Fruit fly (Drosophila melanogaster): ENCODE data around the gene Oli.
A peak's percentile ranks its signal among the peaks of the same experiment; 100 is the strongest.

Oli gene

DNA sequence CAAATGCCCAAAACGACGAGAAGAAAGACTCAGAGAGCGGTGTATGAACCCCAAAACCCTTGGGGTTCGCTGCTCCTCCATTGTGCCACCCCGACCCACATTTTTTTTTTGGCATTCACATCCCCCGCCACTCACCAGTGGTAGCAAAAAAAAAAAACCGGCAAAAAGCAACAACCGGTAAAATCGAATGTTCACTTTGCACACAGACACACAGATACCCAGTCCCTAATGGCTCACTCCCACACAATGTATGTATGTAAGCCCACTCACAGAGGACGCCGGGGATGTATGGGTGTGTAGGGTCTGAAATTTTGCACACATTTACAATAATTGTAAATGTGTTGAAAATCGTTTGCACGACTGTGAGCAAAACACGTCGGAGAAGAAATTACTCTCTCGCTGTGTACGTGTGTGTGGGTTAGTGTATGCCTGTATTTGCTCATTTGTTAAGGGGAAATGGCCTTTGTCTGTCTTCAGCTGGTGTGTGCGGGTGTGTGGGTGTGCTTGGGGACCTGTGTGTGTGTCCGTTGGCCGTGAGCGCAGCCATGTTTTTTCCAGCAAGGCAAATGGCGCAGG lies 14.6 kb upstream of the Oli start:
- TF ChIP-seq N (GFP tag; optimal IDR thresholded peaks at IDR 0.05) (no peak), lola (GFP tag; optimal IDR thresholded peaks at IDR 0.05) (no peak), HLH106 (tag; optimal IDR thresholded peaks at IDR 0.05) (no peak), fru (GFP tag; optimal IDR thresholded peaks at IDR 0.05) (no peak), Dfd (GFP tag; optimal IDR thresholded peaks at IDR 0.05) (no peak), Mio (GFP tag; optimal IDR thresholded peaks at IDR 0.05) (no peak), GATAd (GFP tag; optimal IDR thresholded peaks at IDR 0.05) (no peak), psq (GFP tag; optimal IDR thresholded peaks at IDR 0.05) (no peak), Vsx2 (GFP tag; optimal IDR thresholded peaks at IDR 0.05; ENCODE audit: partially characterized antibody) (no peak), dmrt93B (GFP tag; optimal IDR thresholded peaks at IDR 0.05) (no peak), jim (GFP tag; optimal IDR thresholded peaks at IDR 0.05) (no peak), CrebA (GFP tag; optimal IDR thresholded peaks at IDR 0.05; ENCODE audit: borderline replicate concordance) (no peak), foxo (GFP tag; optimal IDR thresholded peaks at IDR 0.05) (no peak), Rel (GFP tag; optimal IDR thresholded peaks at IDR 0.05) (no peak), Rel (tag; optimal IDR thresholded peaks at IDR 0.05) (no peak), Sp1 (GFP tag; optimal IDR thresholded peaks at IDR 0.05) (no peak), Dif (GFP tag; optimal IDR thresholded peaks at IDR 0.05; ENCODE audit: partially characterized antibody) (no peak), dsf (GFP tag; optimal IDR thresholded peaks at IDR 0.05; ENCODE audit: borderline replicate concordance) (no peak), CG32264 (GFP tag; optimal IDR thresholded peaks at IDR 0.05) (no peak)

DNA sequence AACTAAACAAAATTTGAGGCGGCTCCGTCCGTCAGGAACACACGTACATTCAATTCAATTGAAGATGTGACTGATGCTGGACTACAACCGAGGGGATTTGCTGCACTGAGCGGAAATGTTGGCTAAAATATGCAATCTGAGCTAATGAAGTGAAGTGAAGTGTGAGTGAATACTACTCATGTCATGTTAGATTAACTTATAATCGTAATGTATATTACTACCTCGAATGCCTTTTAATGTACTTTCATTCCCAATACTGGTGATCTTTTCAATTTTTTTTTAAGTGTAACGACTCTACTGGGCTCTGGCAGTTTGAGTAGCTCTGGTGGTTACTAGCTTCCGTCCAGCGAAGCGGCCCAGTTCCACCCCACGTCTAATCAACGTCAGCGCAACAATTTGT lies 6.0 kb upstream of the Oli start:
- no peak for TF ChIP-seq sage (GFP tag; optimal IDR thresholded peaks at IDR 0.05)
- peak in 1 of 2 experiments; percentile 47 for TF ChIP-seq foxo (GFP tag; optimal IDR thresholded peaks at IDR 0.05)
- peak; percentile 46 for TF ChIP-seq fru (GFP tag; optimal IDR thresholded peaks at IDR 0.05)
- TF ChIP-seq pan (optimal IDR thresholded peaks at IDR 0.05), result no peak
- TF ChIP-seq rgr (GFP tag; optimal IDR thresholded peaks at IDR 0.05), result peak; percentile 18
- TF ChIP-seq OdsH (GFP tag; optimal IDR thresholded peaks at IDR 0.05), result peak; percentile 6
- no peak for TF ChIP-seq Jra (GFP tag; optimal IDR thresholded peaks at IDR 0.05)
- peak; percentile 10 for TF ChIP-seq ey (GFP tag; optimal IDR thresholded peaks at IDR 0.05)
- peak; percentile 4 for TF ChIP-seq br (GFP tag; optimal IDR thresholded peaks at IDR 0.05)
- TF ChIP-seq h (GFP tag; optimal IDR thresholded peaks at IDR 0.05), result peak; percentile 30

DNA sequence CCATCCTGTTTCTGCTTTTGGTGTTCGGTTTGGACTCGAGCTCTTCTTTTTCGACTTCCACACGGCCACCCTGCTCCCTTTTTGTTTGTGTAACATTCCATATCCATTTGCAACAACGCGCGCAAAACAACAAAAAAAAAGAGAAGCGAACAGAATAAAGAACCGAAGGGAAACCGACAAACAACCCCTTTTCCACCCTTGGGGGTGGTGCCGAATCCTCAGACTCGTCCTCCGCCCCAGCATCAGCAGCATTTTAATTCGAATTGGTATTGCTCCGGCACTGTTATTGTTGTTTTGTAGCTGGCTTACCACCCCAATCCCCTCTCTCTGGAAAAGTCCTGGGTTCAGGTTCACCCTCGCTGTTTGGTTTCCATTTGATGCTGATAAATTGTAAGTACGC lies 4.0 kb upstream of the Oli start:
- no peak for TF ChIP-seq N (GFP tag; optimal IDR thresholded peaks at IDR 0.05)
- TF ChIP-seq CG9705 (GFP tag; optimal IDR thresholded peaks at IDR 0.05), result no peak
- TF ChIP-seq Abd-B (GFP tag; optimal IDR thresholded peaks at IDR 0.05), result no peak
- TF ChIP-seq Sp1 (GFP tag; optimal IDR thresholded peaks at IDR 0.05), result no peak
- TF ChIP-seq Dif (GFP tag; optimal IDR thresholded peaks at IDR 0.05; ENCODE audit: partially characterized antibody), result no peak
- no peak for TF ChIP-seq Hnf4 (GFP tag; optimal IDR thresholded peaks at IDR 0.05)
- no peak for TF ChIP-seq Hr78 (GFP tag; optimal IDR thresholded peaks at IDR 0.05)
- no peak for TF ChIP-seq fru (GFP tag; optimal IDR thresholded peaks at IDR 0.05)
- no peak for TF ChIP-seq dmrt93B (GFP tag; optimal IDR thresholded peaks at IDR 0.05)
- no peak for TF ChIP-seq jim (GFP tag; optimal IDR thresholded peaks at IDR 0.05)
- TF ChIP-seq br (GFP tag; optimal IDR thresholded peaks at IDR 0.05), result no peak
- TF ChIP-seq Myc (optimal IDR thresholded peaks at IDR 0.05), result no peak
- TF ChIP-seq Dfd (GFP tag; optimal IDR thresholded peaks at IDR 0.05), result no peak
- no peak for TF ChIP-seq HLH106 (tag; optimal IDR thresholded peaks at IDR 0.05)

DNA sequence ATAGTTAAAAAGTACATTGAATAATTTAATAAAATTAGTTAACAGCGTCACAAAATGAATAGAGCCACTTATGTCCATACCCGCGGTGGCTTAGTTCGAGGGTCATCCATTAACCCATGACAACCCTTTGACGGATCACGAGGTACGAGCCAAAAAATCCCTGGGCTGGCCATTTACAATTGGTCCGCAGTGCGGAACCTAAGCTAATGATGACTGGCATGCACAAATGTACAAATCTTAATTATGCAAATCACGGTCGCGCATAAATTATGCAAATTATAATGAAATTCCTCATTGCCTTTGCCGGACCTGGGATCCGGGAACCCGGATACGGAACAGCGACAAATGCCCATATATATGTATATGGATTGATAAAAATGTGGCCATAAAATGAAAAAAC lies 2.2 kb upstream of the Oli start:
- TF ChIP-seq dl (GFP tag; optimal IDR thresholded peaks at IDR 0.05; ENCODE audit: insufficient read depth in 1 of 2, partially characterized antibody in 2 of 2) (no peak), Rel (GFP tag; optimal IDR thresholded peaks at IDR 0.05) (no peak), Rel (tag; optimal IDR thresholded peaks at IDR 0.05) (no peak), dmrt93B (GFP tag; optimal IDR thresholded peaks at IDR 0.05) (no peak), HLH106 (tag; optimal IDR thresholded peaks at IDR 0.05) (no peak), Hnf4 (GFP tag; optimal IDR thresholded peaks at IDR 0.05) (no peak), woc (GFP tag; optimal IDR thresholded peaks at IDR 0.05) (no peak), Abd-B (GFP tag; optimal IDR thresholded peaks at IDR 0.05) (no peak), N (GFP tag; optimal IDR thresholded peaks at IDR 0.05) (no peak)
